Worm (Caenorhabditis elegans) whole organism, mixed stage, embryonic: ENCODE data around the gene miro-1.

Experiments used
- blmp-1 ChIP-seq: fragments of 150-350 bp; optimal IDR thresholded peaks from 2 replicates; lab custom pipeline; 2014; ENCODE audit warnings: missing biosample characterization, missing genetic modification characterization
- snpc-4 ChIP-seq: fragments of 150-350 bp; optimal IDR thresholded peaks from 2 replicates; lab custom pipeline; 2014; ENCODE audit warnings: missing biosample characterization, missing genetic modification characterization
- unc-62 ChIP-seq: fragments of 150-350 bp; optimal IDR thresholded peaks from 2 replicates; lab custom pipeline; 2014; ENCODE audit warnings: missing biosample characterization, missing genetic modification reagents, missing genetic modification characterization
- ztf-11 ChIP-seq: fragments of 150-350 bp; optimal IDR thresholded peaks from 2 replicates; lab custom pipeline; 2014; ENCODE audit warnings: missing biosample characterization, missing genetic modification characterization

DNA sequence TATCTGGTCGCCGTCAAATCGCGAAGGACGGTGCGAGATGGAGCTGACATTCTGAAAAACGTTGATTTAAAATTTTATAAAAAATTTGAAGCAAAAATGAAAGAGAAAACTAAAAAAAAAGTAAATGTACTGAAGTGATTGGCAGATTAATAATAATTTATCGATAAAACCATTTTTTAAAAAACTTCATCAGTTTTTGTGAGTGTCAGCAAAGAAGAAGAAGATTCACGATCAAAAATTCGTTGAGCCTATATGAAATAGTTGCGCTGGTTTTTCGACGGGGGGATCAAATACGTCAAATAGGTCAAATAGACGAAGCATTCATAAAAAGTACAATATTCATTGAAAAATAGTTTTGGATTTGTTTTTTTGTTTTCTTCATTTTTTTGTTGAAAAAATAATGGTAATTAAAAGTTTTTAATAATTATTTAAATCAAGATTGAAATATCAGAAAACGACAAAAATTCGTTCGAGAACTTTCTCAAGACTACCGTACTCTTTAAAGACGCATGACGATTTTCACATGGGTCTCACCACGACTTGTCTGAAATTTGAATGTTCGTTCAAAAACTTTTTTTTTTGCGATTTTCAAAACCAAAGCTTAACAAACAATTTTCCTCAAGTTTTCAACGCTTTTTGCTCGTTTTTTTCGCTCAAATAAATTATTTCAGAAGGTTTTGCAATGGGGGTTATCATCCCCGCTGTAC is 44.9 kb upstream of the miro-1 start, which contains the start of the genes memi-1 and cyp-31A3:
- no peak for TF ChIP-seq unc-62
- TF ChIP-seq ztf-11 (tag; lab: Kevin White, UChicago), result no peak
- no peak for TF ChIP-seq snpc-4 (tag; lab: Kevin White, UChicago)
- TF ChIP-seq blmp-1 (tag; lab: Kevin White, UChicago), result no peak
